Fruit fly (Drosophila melanogaster): Measurements from ENCODE around the gene RpL28.

- TF ChIP-seq tai (GFP tag; optimal IDR thresholded peaks at IDR 0.05) = no peak
- TF ChIP-seq brk (GFP tag; optimal IDR thresholded peaks at IDR 0.05) = no peak
- TF ChIP-seq fru (GFP tag; optimal IDR thresholded peaks at IDR 0.05) = no peak
- TF ChIP-seq woc (GFP tag; optimal IDR thresholded peaks at IDR 0.05) = no peak
- TF ChIP-seq sv (GFP tag; optimal IDR thresholded peaks at IDR 0.05) = no peak
Observed at dm6 chr3L:3268161-3268560, 45.4 kb upstream of the RpL28 start, which contains the start of gene CG34265.
